Fruit fly (Drosophila melanogaster) Kc167 (cell line): ENCODE data around the gene Ilp2.

ENCODE experiments used
- Myc ChIP-seq: fragments of >200 bp; optimal IDR thresholded peaks from 2 replicates; lab custom pipeline; 2017; ENCODE audit warnings: missing external identifiers
- Sin3A ChIP-seq: fragments of >200 bp; optimal IDR thresholded peaks from 2 replicates; lab custom pipeline; 2018; ENCODE audit warnings: missing external identifiers
- h ChIP-seq: fragments of >200 bp; optimal IDR thresholded peaks from 3 replicates; lab custom pipeline; 2018; ENCODE audit warnings: missing external identifiers
- insv ChIP-seq: fragments of >200 bp; optimal IDR thresholded peaks from 3 replicates; lab custom pipeline; 2018; ENCODE audit warnings: missing external identifiers
- psq ChIP-seq: fragments of >200 bp; optimal IDR thresholded peaks from 2 replicates; lab custom pipeline; 2017; ENCODE audit warnings: missing external identifiers
- ttk ChIP-seq: sonication (Bioruptor generic); optimal IDR thresholded peaks from 2 replicates; lab custom pipeline; 2017; ENCODE audit warnings: missing external identifiers

Gene Ilp2

DNA sequence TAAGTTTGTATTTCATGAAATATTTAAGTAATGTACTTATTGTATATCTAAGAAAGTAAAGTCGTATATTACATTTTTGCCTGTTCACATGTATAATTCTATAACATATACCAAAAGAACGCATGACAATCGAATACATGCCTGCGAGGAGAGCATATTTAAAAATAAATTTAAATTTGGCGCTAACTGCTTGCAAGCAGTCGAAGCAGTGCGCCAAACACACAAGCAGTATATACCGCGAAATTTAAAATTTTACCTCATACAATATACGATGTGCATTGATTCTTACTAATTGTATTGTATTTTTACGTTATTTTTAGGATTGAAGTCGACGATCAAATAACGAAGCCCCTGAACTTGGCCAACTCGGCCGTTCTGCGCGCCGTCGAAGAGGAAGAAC lies 24.7 kb downstream of the Ilp2 start:
- no peak for TF ChIP-seq ttk (lab: Kevin White, UChicago)
- TF ChIP-seq Myc (lab: Kevin White, UChicago) = no peak
- no peak for TF ChIP-seq Sin3A (lab: Kevin White, UChicago)
- TF ChIP-seq insv = no peak
- TF ChIP-seq h (lab: Kevin White, UChicago) = no peak
- TF ChIP-seq psq = no peak

DNA sequence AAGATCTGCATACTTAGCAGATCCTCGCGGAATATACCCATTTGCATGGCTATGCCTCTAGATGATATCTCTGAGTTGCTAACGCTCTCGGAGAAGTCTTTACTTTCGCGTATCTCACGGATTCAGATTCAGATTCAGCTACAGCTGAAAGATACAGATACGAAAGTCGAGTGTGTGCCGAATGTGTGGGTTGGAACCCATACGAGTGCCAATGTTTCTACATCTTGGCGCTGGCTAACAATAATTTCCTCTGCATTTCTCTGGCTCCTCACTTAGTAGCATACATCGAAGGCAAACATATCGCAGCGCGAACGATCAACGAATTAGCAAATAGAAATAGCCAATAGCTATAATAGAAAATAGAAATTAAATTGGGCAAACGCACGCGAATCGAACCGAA lies 29.7 kb downstream of the Ilp2 start:
- TF ChIP-seq Sin3A (lab: Kevin White, UChicago) (no peak), Myc (lab: Kevin White, UChicago) (no peak), psq (no peak), h (lab: Kevin White, UChicago) (no peak), ttk (lab: Kevin White, UChicago) (no peak), insv (no peak)

DNA sequence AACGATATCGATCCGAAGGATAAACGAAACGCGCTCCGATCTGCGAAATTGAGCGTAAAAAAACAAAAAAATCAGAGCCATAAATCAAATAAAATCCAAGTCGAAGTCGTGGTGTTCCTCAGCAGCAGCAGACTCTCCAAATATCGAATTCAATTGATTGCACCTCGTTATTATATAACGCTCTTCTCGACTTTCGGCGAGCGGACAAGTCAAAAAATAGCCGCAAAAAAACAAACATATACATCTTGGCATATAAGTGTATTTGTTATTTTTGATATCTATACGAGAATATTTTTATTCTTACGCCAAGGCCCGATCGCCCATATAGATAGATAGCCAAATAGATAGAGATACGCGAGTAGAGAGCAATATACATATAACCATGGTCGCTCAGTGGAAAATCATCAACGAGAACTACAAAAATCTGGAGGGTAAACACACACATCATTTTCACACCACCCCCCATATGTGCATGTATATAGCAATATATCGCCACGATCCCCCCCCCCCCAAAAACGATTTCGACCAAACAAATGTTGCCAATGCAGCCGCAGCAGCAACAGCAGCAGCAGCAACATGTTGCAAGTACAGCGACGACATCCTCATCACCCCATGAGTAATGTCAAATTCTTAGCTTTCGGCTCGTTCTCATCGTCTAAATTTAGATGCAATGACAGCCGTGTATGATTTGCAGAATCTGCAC lies 30.3 kb downstream of the Ilp2 start:
- TF ChIP-seq Myc (lab: Kevin White, UChicago) (no peak), psq (no peak), insv (no peak), h (lab: Kevin White, UChicago) (no peak), Sin3A (lab: Kevin White, UChicago) (no peak), ttk (lab: Kevin White, UChicago) (no peak)

DNA sequence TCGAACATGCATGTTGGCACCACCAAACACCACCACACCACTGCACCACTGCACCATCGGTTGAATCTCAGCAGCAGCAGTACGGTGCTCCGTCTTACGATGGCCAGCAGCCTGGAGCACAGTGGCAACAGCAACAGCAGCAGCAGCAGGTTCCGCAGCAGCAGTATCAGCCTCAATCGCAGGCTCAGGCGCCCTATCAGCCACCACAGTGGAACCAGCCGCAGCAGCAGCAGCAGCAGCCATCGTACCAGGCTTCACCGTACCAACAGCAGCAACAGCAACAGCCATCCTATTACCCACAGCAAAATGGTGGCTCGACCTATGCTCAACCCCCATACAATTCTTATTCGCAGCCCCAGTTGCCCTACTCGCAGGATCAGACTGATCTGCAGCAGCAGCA lies 32.6 kb downstream of the Ilp2 start:
- no peak for TF ChIP-seq Sin3A (lab: Kevin White, UChicago)
- TF ChIP-seq h (lab: Kevin White, UChicago) = no peak
- TF ChIP-seq Myc (lab: Kevin White, UChicago) = no peak
- no peak for TF ChIP-seq ttk (lab: Kevin White, UChicago)
- TF ChIP-seq psq = no peak
- no peak for TF ChIP-seq insv

DNA sequence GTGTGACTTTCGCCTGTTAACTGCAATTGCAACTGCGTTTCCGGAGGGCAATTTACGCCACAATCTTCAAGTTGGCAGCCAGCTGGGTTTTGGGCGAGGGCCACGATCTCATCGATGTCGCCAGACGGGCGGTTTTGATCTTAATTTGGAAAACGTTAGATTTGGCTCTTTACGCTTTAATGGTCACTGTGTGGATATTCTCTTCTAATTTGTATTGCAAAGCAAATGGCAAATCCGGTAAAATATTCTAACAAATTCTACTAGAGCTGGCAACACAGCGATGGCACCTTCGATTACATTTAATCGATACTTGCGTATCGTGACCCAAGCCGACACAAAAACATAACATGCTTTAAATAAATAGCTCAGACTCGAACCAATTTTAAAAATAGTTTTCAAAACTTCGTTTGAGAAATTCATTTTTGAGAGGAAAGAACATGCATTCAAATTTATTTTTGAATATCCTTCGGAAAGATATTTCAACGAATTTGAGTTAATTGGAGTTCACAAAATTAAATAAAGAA lies 37.1 kb downstream of the Ilp2 start, which contains the start of gene I-2:
Gene I-2, minus strand, starts transcription at position 282 of the 524 bp plus-strand sequence.
- TF ChIP-seq Sin3A (lab: Kevin White, UChicago) (no peak), insv (no peak), ttk (lab: Kevin White, UChicago) (no peak), Myc (lab: Kevin White, UChicago) (no peak), psq (no peak), h (lab: Kevin White, UChicago) (no peak)

DNA sequence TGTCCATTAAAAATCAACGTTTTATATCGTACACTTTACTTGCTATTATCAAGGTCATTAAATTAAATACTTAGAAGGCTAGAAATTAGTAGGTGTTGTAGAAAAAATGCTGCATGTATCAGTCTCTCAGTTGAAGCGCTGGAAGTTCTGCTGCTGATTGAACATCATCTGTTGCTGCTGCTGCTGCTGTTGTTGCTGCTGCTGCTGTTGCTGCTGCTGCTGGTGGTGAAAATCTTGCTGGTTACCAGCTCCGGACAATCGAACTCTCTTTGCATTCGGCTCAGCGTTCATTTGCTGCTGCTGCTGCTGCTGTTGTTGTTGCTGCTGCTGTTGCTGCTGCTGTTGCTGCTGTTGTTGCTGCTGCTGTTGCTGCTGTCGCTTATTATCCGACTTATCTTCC lies 37.6 kb downstream of the Ilp2 start:
- TF ChIP-seq Myc (lab: Kevin White, UChicago) (no peak), ttk (lab: Kevin White, UChicago) (no peak), h (lab: Kevin White, UChicago) (no peak), psq (no peak), Sin3A (lab: Kevin White, UChicago) (no peak), insv (no peak)

DNA sequence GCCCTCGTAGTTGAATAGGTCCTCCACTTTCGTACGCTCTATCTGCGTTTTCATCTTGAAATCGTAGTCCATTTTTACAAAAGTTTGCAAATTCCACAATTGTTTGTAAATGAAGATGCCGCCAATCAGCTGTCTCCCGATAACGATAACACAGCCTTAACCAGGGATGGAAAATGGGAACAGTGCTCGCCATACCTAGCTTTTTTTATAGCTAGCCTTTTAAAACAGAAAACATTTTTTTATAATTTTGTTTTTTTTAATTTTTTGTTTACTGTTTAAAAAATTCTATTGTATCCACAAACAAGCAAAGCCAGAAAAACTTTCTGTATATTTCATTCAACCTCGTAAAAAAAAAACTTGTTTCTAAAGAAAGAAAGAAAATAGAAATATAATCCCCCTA lies 39.0 kb downstream of the Ilp2 start, which contains the start of gene Cdk8:
Gene Cdk8, minus strand, starts transcription at position 137 of the 400 bp plus-strand sequence.
- TF ChIP-seq ttk (lab: Kevin White, UChicago) = no peak
- TF ChIP-seq h (lab: Kevin White, UChicago) = no peak
- TF ChIP-seq insv = no peak
- no peak for TF ChIP-seq Sin3A (lab: Kevin White, UChicago)
- TF ChIP-seq Myc (lab: Kevin White, UChicago) = no peak
- TF ChIP-seq psq = no peak

DNA sequence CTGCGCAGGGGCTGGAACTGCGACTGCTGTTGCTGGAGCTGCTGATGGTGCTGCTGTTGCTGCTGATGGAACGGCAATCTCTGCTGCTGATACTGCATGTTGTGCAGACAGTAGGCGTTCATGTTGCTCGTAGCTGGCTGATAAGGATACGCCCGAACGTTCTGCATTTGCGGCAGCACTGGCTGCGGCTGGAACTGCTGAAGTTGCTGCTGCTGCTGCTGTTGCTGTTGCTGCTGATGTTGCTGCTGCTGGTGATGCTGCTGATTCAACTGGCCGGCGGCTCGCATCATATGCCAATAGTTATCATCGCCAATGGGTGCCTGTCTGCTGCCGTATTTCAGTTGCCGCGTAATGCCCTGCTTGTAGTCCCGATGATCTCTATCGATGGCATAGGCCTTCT lies 41.2 kb downstream of the Ilp2 start:
- TF ChIP-seq ttk (lab: Kevin White, UChicago) (no peak), Sin3A (lab: Kevin White, UChicago) (no peak), insv (no peak), Myc (lab: Kevin White, UChicago) (no peak), h (lab: Kevin White, UChicago) (no peak), psq (no peak)

DNA sequence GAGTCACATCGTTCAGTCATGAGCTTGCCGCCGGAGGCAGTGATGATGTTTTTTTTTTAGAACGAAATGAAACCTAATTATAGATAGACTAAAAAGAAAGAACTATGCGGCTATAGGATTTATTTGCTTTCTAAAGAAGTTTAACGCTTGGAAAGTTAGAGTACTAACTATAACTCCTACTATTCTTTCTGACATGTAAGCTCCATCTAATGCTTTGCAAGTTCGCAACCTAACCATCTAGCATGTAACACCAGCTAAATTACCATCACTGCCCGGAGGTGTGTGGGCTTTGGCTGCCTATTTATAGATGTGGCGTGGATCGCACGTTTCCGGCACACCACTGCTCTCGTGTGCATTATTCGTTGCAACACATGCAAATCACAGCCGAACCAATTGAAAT lies 42.5 kb downstream of the Ilp2 start:
- TF ChIP-seq insv (no peak), ttk (lab: Kevin White, UChicago) (no peak), Myc (lab: Kevin White, UChicago) (no peak), Sin3A (lab: Kevin White, UChicago) (no peak)

DNA sequence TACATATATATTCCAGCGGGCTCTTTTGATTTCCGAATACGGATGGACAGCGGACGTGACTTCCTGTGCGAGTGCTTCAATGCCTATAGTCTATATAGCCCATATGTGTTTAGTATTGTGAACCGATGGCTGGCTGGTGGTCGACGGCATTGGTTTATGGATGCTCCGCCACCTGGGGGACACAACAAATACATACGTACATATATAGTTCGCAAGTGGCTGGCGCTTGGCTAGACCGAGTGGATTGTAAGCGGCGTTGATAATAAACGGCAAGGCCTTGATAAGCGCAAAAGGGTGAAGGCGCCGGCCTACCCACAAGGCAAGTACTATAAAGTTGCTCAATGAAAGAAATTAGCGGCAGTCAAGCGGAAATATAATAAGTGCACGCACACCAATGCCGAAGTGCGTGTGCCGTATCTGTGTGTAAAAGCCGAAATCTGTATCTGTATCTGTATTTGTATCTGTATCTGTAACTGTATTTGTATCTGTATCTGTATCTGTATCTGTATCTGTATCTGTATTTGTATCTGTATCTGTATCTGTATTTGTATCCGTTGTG lies 46.6 kb downstream of the Ilp2 start:
- TF ChIP-seq insv (no peak), ttk (lab: Kevin White, UChicago) (no peak), psq (no peak), h (lab: Kevin White, UChicago) (no peak), Sin3A (lab: Kevin White, UChicago) (no peak), Myc (lab: Kevin White, UChicago) (no peak)

DNA sequence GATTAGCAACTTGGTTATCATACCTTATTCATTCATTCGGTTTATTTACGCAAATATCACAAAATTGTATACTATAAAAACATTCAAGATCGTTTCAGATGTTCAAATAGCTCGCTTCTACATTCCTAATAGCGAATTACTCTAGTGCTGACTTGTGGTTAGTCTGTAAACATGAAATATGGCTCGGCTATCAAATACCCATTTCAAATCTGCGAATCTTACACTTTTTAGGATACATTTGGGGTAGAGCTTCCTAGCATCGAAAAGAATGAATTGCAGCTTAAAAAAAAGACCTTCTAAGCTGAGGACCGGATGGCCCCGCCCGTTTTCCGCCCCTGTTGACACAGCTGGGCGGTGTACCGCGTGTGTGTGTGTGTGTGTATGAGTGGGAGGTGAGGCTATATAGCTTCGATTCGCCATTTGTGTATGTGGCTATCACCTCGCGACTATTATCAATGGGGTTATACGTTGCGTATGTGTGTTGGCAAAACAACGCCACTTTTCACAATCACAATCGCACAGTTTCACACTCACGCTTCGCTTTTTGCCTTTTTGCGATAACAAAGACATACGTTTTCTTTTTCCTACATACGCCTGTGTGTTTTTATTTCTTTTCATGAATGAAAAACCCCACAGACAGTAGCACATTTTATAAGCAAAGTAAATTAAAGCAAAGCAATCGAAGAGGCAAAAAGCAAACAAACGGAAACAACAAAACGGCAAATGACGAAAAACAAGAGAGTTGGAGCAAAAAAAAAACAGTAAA lies 47.3 kb downstream of the Ilp2 start:
- TF ChIP-seq h (lab: Kevin White, UChicago) = no peak
- no peak for TF ChIP-seq ttk (lab: Kevin White, UChicago)
- no peak for TF ChIP-seq psq
- TF ChIP-seq Sin3A (lab: Kevin White, UChicago) = no peak
- no peak for TF ChIP-seq Myc (lab: Kevin White, UChicago)
- TF ChIP-seq insv = no peak
